Worm (Caenorhabditis elegans): ENCODE data around the gene Y54F10AM.11.

DNA sequence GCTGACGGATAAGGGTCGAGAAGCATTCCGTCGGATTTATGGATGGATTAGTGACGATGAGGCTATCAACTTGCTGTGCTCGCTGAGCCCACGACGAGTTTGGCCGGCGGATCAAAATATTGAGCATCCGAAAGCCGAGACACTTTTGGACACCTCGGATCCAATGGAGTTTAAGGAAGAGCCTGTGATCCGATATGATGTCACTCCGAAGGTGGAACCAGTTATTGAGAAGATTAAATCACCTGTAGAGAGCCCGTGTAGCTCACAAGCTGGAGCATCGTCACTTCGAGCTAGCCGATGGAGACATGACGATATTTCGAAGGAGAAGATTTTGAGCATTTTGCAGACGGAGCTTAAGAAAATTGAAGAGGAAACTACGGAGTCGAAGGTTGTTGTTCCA, 23.3 kb downstream of the Y54F10AM.11 start:
- TF ChIP-seq fkh-8 (tag; optimal IDR thresholded peaks at IDR 0.05) (no peak), nhr-77 (tag; optimal IDR thresholded peaks at IDR 0.05) (no peak), unc-62 (GFP tag; optimal IDR thresholded peaks at IDR 0.05) (no peak), lin-39 (tag; optimal IDR thresholded peaks at IDR 0.05) (no peak), ceh-8 (GFP tag; optimal IDR thresholded peaks at IDR 0.05) (no peak), elt-2 (tag; optimal IDR thresholded peaks at IDR 0.05) (no peak), lin-13 (GFP tag; optimal IDR thresholded peaks at IDR 0.05) (no peak)
